Worm (Caenorhabditis elegans) whole organism, mixed stage, embryonic: ENCODE data around the gene C54E10.10.

Source experiments
- M03D4.4 ChIP-seq: sonication (generic microtip); optimal IDR thresholded peaks from 2 replicates; lab custom pipeline; 2017; ENCODE audit warnings: mild to moderate bottlenecking, missing genetic modification characterization, missing compliant biosample characterization
- blmp-1 ChIP-seq: fragments of 150-350 bp; optimal IDR thresholded peaks from 2 replicates; lab custom pipeline; 2014; ENCODE audit warnings: missing biosample characterization, missing genetic modification characterization
- ceh-39 ChIP-seq: fragments of 150-350 bp; optimal IDR thresholded peaks from 2 replicates; lab custom pipeline; 2014; ENCODE audit warnings: missing biosample characterization, missing genetic modification characterization
- ceh-43 ChIP-seq: fragments of 200-800 bp; sonication (Bioruptor generic); optimal IDR thresholded peaks from 2 replicates; lab custom pipeline; 2018; ENCODE audit warnings: mild to moderate bottlenecking, missing genetic modification characterization, moderate library complexity, missing compliant biosample characterization
- ceh-83 ChIP-seq: fragments of 200-800 bp; sonication (Bioruptor generic); optimal IDR thresholded peaks from 2 replicates; lab custom pipeline; 2018; ENCODE audit warnings: mild to moderate bottlenecking, missing genetic modification characterization, missing compliant biosample characterization
- ces-1 ChIP-seq: fragments of 150-350 bp; optimal IDR thresholded peaks from 2 replicates; lab custom pipeline; 2014; ENCODE audit warnings: missing biosample characterization, missing genetic modification reagents, missing genetic modification characterization
- cnd-1 ChIP-seq: fragments of 200-800 bp; sonication (Bioruptor generic); optimal IDR thresholded peaks from 2 replicates; lab custom pipeline; 2018; ENCODE audit warnings: mild to moderate bottlenecking, missing genetic modification characterization, missing compliant biosample characterization
- drap-1 ChIP-seq: fragments of 200-800 bp; sonication (Bioruptor generic); optimal IDR thresholded peaks from 3 replicates; lab custom pipeline; 2018; ENCODE audit warnings: mild to moderate bottlenecking, missing genetic modification characterization, missing compliant biosample characterization
- elt-3 ChIP-seq: fragments of 150-350 bp; optimal IDR thresholded peaks from 2 replicates; lab custom pipeline; 2014; ENCODE audit warnings: missing biosample characterization, missing genetic modification characterization
- flh-1 ChIP-seq: fragments of 200-800 bp; sonication (Bioruptor generic); optimal IDR thresholded peaks from 2 replicates; lab custom pipeline; 2018; ENCODE audit warnings: mild to moderate bottlenecking, missing genetic modification characterization, moderate library complexity, missing compliant biosample characterization
- ham-2 ChIP-seq: fragments of 200-800 bp; sonication (Bioruptor generic); optimal IDR thresholded peaks from 2 replicates; lab custom pipeline; 2018; ENCODE audit warnings: mild to moderate bottlenecking, missing genetic modification characterization, missing compliant biosample characterization
- hlh-1 ChIP-seq: fragments of 150-350 bp; optimal IDR thresholded peaks from 2 replicates; lab custom pipeline; 2014; ENCODE audit warnings: missing biosample characterization, missing genetic modification reagents, missing genetic modification characterization
- lin-13 ChIP-seq: fragments of 150-350 bp; optimal IDR thresholded peaks from 2 replicates; lab custom pipeline; 2014; ENCODE audit warnings: missing biosample characterization, missing genetic modification characterization
- lin-32 ChIP-seq: fragments of 200-800 bp; sonication (Bioruptor generic); optimal IDR thresholded peaks from 2 replicates; lab custom pipeline; 2018; ENCODE audit warnings: mild to moderate bottlenecking, missing genetic modification characterization, missing compliant biosample characterization
- lsy-2 ChIP-seq: fragments of 150-350 bp; optimal IDR thresholded peaks from 2 replicates; lab custom pipeline; 2014; ENCODE audit warnings: missing biosample characterization, missing genetic modification characterization
- mab-5 ChIP-seq: fragments of 150-350 bp; optimal IDR thresholded peaks from 2 replicates; lab custom pipeline; 2014; ENCODE audit warnings: missing biosample characterization, missing genetic modification characterization
- mls-2 ChIP-seq: sonication (generic microtip); optimal IDR thresholded peaks from 2 replicates; lab custom pipeline; 2016; ENCODE audit warnings: mild to moderate bottlenecking, missing genetic modification characterization, moderate library complexity, missing compliant biosample characterization
- nhr-12 ChIP-seq: fragments of 150-350 bp; optimal IDR thresholded peaks from 2 replicates; lab custom pipeline; 2014; ENCODE audit warnings: missing biosample characterization, missing genetic modification characterization
- nhr-2 ChIP-seq: fragments of 150-350 bp; optimal IDR thresholded peaks from 2 replicates; lab custom pipeline; 2014; ENCODE audit warnings: missing biosample characterization, missing genetic modification characterization
- nhr-237 ChIP-seq: fragments of 150-350 bp; optimal IDR thresholded peaks from 2 replicates; lab custom pipeline; 2014; ENCODE audit warnings: missing biosample characterization, missing genetic modification characterization
- nhr-28 ChIP-seq: fragments of 150-350 bp; optimal IDR thresholded peaks from 2 replicates; lab custom pipeline; 2014; ENCODE audit warnings: missing biosample characterization, missing genetic modification characterization
- nhr-76 ChIP-seq: sonication (generic microtip); optimal IDR thresholded peaks from 2 replicates; lab custom pipeline; 2017; ENCODE audit warnings: missing biosample characterization, missing genetic modification characterization
- pha-4 ChIP-seq: fragments of 150-350 bp; optimal IDR thresholded peaks from 2 replicates; lab custom pipeline; 2018; ENCODE audit warnings: missing biosample characterization, missing genetic modification reagents, missing genetic modification characterization
- sem-2 ChIP-seq: fragments of 200-800 bp; sonication (Bioruptor generic); optimal IDR thresholded peaks from 2 replicates; lab custom pipeline; 2018; ENCODE audit warnings: mild to moderate bottlenecking, missing genetic modification characterization, missing compliant biosample characterization
- snpc-4 ChIP-seq: fragments of 150-350 bp; optimal IDR thresholded peaks from 2 replicates; lab custom pipeline; 2014; ENCODE audit warnings: missing biosample characterization, missing genetic modification characterization
- sptf-1 ChIP-seq: sonication (generic microtip); optimal IDR thresholded peaks from 2 replicates; lab custom pipeline; 2017; ENCODE audit warnings: mild to moderate bottlenecking, missing genetic modification characterization, moderate library complexity, missing compliant biosample characterization
- tbx-8 ChIP-seq: fragments of 200-800 bp; sonication (Bioruptor generic); optimal IDR thresholded peaks from 2 replicates; lab custom pipeline; 2018; ENCODE audit warnings: mild to moderate bottlenecking, missing genetic modification characterization, moderate library complexity, missing compliant biosample characterization
- unc-120 ChIP-seq: sonication (generic microtip); optimal IDR thresholded peaks from 2 replicates; lab custom pipeline; 2017; ENCODE audit warnings: missing genetic modification characterization, missing compliant biosample characterization; ENCODE audit not compliant: poor library complexity, severe bottlenecking
- unc-39 ChIP-seq: fragments of 150-350 bp; optimal IDR thresholded peaks from 2 replicates; lab custom pipeline; 2014; ENCODE audit warnings: missing biosample characterization, missing genetic modification characterization
- unc-62 ChIP-seq: fragments of 150-350 bp; optimal IDR thresholded peaks from 2 replicates; lab custom pipeline; 2014; ENCODE audit warnings: missing biosample characterization, missing genetic modification reagents, missing genetic modification characterization
- zip-8 ChIP-seq: fragments of 150-350 bp; optimal IDR thresholded peaks from 2 replicates; lab custom pipeline; 2014; ENCODE audit warnings: missing biosample characterization, missing genetic modification characterization
- ztf-11 ChIP-seq: fragments of 150-350 bp; optimal IDR thresholded peaks from 2 replicates; lab custom pipeline; 2014; ENCODE audit warnings: missing biosample characterization, missing genetic modification characterization

C54E10.10 gene

ce11 chrV:18782747-18783146, 20.4 kb downstream of the C54E10.10 start:
- TF ChIP-seq ceh-39 (no peak), tbx-8 (GFP tag; lab: Kevin White, UChicago) (no peak), drap-1 (GFP tag; lab: Kevin White, UChicago) (no peak), zip-8 (no peak), pha-4 (no peak), flh-1 (GFP tag; lab: Kevin White, UChicago) (no peak), lsy-2 (tag; lab: Kevin White, UChicago) (no peak), nhr-76 (tag; lab: Kevin White, UChicago) (no peak), ces-1 (GFP tag; lab: Kevin White, UChicago) (no peak), cnd-1 (no peak), ham-2 (GFP tag; lab: Kevin White, UChicago) (no peak), unc-39 (tag; lab: Kevin White, UChicago) (no peak), sem-2 (no peak), sptf-1 (tag; lab: Kevin White, UChicago) (no peak), ceh-43 (no peak), ztf-11 (tag; lab: Kevin White, UChicago) (no peak), unc-62 (GFP tag; lab: Kevin White, UChicago) (no peak), mls-2 (no peak), M03D4.4 (tag; lab: Kevin White, UChicago) (no peak)

- TF ChIP-seq mls-2, result no peak
- TF ChIP-seq sptf-1 (tag; lab: Kevin White, UChicago), result no peak
- no peak for TF ChIP-seq nhr-2 (tag; lab: Kevin White, UChicago)
- TF ChIP-seq sem-2, result no peak
- TF ChIP-seq cnd-1, result no peak
- TF ChIP-seq mab-5 (tag; lab: Kevin White, UChicago), result no peak
- TF ChIP-seq lin-32, result no peak
- no peak for TF ChIP-seq ces-1 (GFP tag; lab: Kevin White, UChicago)
- no peak for TF ChIP-seq ceh-83 (GFP tag; lab: Kevin White, UChicago)
- TF ChIP-seq, all 35 proteins: peak for 0
These were observed 22.6 kb downstream of the C54E10.10 start for ce11 chrV:18780605-18781004.

- no peak for TF ChIP-seq snpc-4
- no peak for TF ChIP-seq M03D4.4 (tag; lab: Kevin White, UChicago)
- no peak for TF ChIP-seq lin-13 (tag; lab: Kevin White, UChicago)
- TF ChIP-seq unc-39 (tag; lab: Kevin White, UChicago), result no peak
- TF ChIP-seq nhr-76 (tag; lab: Kevin White, UChicago), result no peak
- no peak for TF ChIP-seq tbx-8 (GFP tag; lab: Kevin White, UChicago)
- TF ChIP-seq lsy-2 (tag; lab: Kevin White, UChicago), result no peak
- TF ChIP-seq flh-1 (GFP tag; lab: Kevin White, UChicago), result no peak
- TF ChIP-seq unc-120 (tag; lab: Kevin White, UChicago), result no peak
These were observed 26.9 kb downstream of the C54E10.10 start, which contains the start of gene Y17D7B.4 for ce11 chrV:18776245-18776737. Gene Y17D7B.4 (minus strand): TSS chrV:18776687.

ce11 chrV:18772761-18773160, 30.4 kb downstream of the C54E10.10 start, which contains the start of gene clec-257:
Gene clec-257 (plus strand): TSS chrV:18773061.
- TF ChIP-seq unc-62 (GFP tag; lab: Kevin White, UChicago), result no peak
- no peak for TF ChIP-seq nhr-28 (tag; lab: Kevin White, UChicago)
- TF ChIP-seq pha-4, result no peak
- no peak for TF ChIP-seq sptf-1 (tag; lab: Kevin White, UChicago)
- no peak for TF ChIP-seq tbx-8 (GFP tag; lab: Kevin White, UChicago)
- TF ChIP-seq lsy-2 (tag; lab: Kevin White, UChicago), result no peak
- no peak for TF ChIP-seq drap-1 (GFP tag; lab: Kevin White, UChicago)
- no peak for TF ChIP-seq lin-13 (tag; lab: Kevin White, UChicago)
- no peak for TF ChIP-seq nhr-237
- TF ChIP-seq elt-3 (tag; lab: Kevin White, UChicago), result no peak
- TF ChIP-seq nhr-2 (tag; lab: Kevin White, UChicago), result no peak
- no peak for TF ChIP-seq hlh-1 (tag; lab: Kevin White, UChicago)
- no peak for TF ChIP-seq lin-32
- no peak for TF ChIP-seq flh-1 (GFP tag; lab: Kevin White, UChicago)
- TF ChIP-seq nhr-76 (tag; lab: Kevin White, UChicago), result no peak
- TF ChIP-seq nhr-12, result no peak
- no peak for TF ChIP-seq ham-2 (GFP tag; lab: Kevin White, UChicago)
- no peak for TF ChIP-seq blmp-1 (tag; lab: Kevin White, UChicago)
- TF ChIP-seq, all 35 proteins: peak for 0
